Fruit fly (Drosophila melanogaster): ENCODE measurements around the gene CG15725.
A peak's percentile ranks its signal among the peaks of the same experiment; 100 is the strongest.

CG15725 gene

DNA sequence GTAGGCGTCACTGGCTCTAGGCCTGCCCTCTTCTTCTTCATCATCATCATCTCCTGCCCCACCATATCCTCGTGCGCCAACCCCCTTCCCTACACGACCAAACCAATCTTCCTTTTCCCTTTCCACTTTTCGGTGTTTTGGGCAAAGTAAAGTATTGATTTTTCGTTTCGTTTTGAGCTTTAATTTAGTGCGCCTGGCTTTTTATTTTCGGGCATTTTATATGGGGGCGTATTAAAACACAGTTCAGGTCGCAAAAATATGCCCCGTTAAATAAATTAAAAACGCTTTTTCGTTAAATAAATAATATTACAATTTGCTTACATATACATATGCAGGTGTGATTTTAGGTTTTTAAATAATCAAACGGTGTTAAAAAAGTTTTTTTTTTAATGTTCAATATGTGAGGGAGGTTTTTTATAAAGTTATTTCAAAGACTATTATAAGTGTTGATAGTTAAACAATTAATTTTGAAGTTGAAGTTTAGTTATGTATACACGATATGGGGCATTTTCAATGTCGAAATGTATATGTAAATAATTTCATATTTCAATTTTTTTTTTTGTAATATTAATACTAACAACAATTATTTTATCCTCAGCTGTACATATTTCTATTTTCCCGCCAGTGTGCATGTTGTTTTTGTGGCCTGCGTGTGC lies 32.2 kb downstream of the CG15725 start (continued):
- TF ChIP-seq CG4318 (GFP tag; optimal IDR thresholded peaks at IDR 0.05), result peak; percentile 61
- peak; percentile 65 for TF ChIP-seq achi (GFP tag; optimal IDR thresholded peaks at IDR 0.05)
- TF ChIP-seq CG34406 (GFP tag; optimal IDR thresholded peaks at IDR 0.05), result peak; percentile 74
- TF ChIP-seq CG16779 (tag; optimal IDR thresholded peaks at IDR 0.05), result no peak
- peak; percentile 53 for TF ChIP-seq Hr39 (GFP tag; optimal IDR thresholded peaks at IDR 0.05)
- TF ChIP-seq dsx (GFP tag; optimal IDR thresholded peaks at IDR 0.05; ENCODE audit: poor library complexity, severe bottlenecking), result no peak
- TF ChIP-seq lz (GFP tag; optimal IDR thresholded peaks at IDR 0.05), result peak; percentile 64
- peak; percentile 57 for TF ChIP-seq CG11762 (GFP tag; optimal IDR thresholded peaks at IDR 0.05; ENCODE audit: insufficient read depth)
- no peak for TF ChIP-seq ss (GFP tag; optimal IDR thresholded peaks at IDR 0.05)
- TF ChIP-seq Lpt (GFP tag; optimal IDR thresholded peaks at IDR 0.05), result peak; percentile 41
- TF ChIP-seq Ets96B (tag; optimal IDR thresholded peaks at IDR 0.05), result peak; percentile 30
- peak; percentile 52 for TF ChIP-seq Hr4 (GFP tag; optimal IDR thresholded peaks at IDR 0.05)
- peak; percentile 43 for TF ChIP-seq net (GFP tag; optimal IDR thresholded peaks at IDR 0.05)
- peak in 1 of 2 experiments; percentile 30 for TF ChIP-seq salr (GFP tag; optimal IDR thresholded peaks at IDR 0.05)
- peak; percentile 52; the same call in 1 of the 2 replicates for TF ChIP-seq Gug (GFP tag; IDR thresholded peaks at IDR 0.05)
- TF ChIP-seq spab (GFP tag; optimal IDR thresholded peaks at IDR 0.05), result no peak
- TF ChIP-seq CG6276 (GFP tag; optimal IDR thresholded peaks at IDR 0.05), result peak; percentile 80
- peak; percentile 12 for TF ChIP-seq Eip75B (GFP tag; optimal IDR thresholded peaks at IDR 0.05)
- TF ChIP-seq fd85E (GFP tag; optimal IDR thresholded peaks at IDR 0.05), result no peak
- TF ChIP-seq CG6163 (GFP tag; IDR thresholded peaks at IDR 0.05), result no peak
- peak; percentile 43 for TF ChIP-seq CG31627 (GFP tag; optimal IDR thresholded peaks at IDR 0.05)
- peak; percentile 65 for TF ChIP-seq topi (GFP tag; optimal IDR thresholded peaks at IDR 0.05)
- TF ChIP-seq Smox (GFP tag; optimal IDR thresholded peaks at IDR 0.05), result peak; percentile 56
- TF ChIP-seq Blimp-1 (GFP tag; optimal IDR thresholded peaks at IDR 0.05), result no peak
- peak; percentile 69 for TF ChIP-seq CG8119 (GFP tag; IDR thresholded peaks at IDR 0.05)
- TF ChIP-seq CG3032 (tag; optimal IDR thresholded peaks at IDR 0.05), result peak; percentile 17
- peak; percentile 44 for TF ChIP-seq CG3919 (GFP tag; optimal IDR thresholded peaks at IDR 0.05)
- peak; percentile 64 for TF ChIP-seq Met (GFP tag; optimal IDR thresholded peaks at IDR 0.05)

DNA sequence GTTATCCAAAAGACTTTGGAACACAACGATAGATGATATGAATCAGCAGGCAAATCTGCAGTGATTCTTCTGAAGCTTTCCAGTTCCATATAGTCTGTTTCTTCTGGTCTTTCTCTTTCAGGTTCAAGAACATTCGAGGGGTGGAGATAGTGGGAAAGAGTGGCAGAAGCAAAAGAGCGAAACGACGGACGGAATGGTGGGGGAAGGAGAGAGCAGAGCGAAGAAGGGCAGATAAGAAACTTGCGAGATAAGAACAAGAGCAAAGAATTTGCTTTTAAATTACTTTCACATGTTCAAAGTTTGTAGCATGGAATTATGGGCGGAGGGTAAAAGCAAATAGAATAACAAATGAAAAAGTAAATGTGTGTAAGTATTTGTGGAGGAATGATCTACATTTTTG lies 33.4 kb downstream of the CG15725 start:
- TF ChIP-seq OdsH (GFP tag; optimal IDR thresholded peaks at IDR 0.05), result no peak
- no peak for TF ChIP-seq Hr39 (GFP tag; optimal IDR thresholded peaks at IDR 0.05)
- peak; percentile 30 for TF ChIP-seq CG6808 (GFP tag; optimal IDR thresholded peaks at IDR 0.05)
- peak; percentile 1 for TF ChIP-seq Eip75B (GFP tag; optimal IDR thresholded peaks at IDR 0.05)
- no peak for TF ChIP-seq CG10631 (GFP tag; optimal IDR thresholded peaks at IDR 0.05)
- TF ChIP-seq Ets96B (tag; optimal IDR thresholded peaks at IDR 0.05), result no peak
- TF ChIP-seq CG7368 (GFP tag; optimal IDR thresholded peaks at IDR 0.05), result no peak
- TF ChIP-seq CG6276 (GFP tag; optimal IDR thresholded peaks at IDR 0.05), result no peak
- no peak for TF ChIP-seq CG31627 (GFP tag; optimal IDR thresholded peaks at IDR 0.05)
- no peak for TF ChIP-seq Sox15 (GFP tag; optimal IDR thresholded peaks at IDR 0.05)
- no peak for TF ChIP-seq Met (GFP tag; optimal IDR thresholded peaks at IDR 0.05)
- TF ChIP-seq vri (GFP tag; optimal IDR thresholded peaks at IDR 0.05), result peak; percentile 18
- no peak for TF ChIP-seq CG6792 (GFP tag; optimal IDR thresholded peaks at IDR 0.05)
- 0 out of 3 replicates have a peak, but pooled peaks have one; percentile 16 for TF ChIP-seq CG8119 (GFP tag; IDR thresholded peaks at IDR 0.05)
- no peak for TF ChIP-seq CG11762 (GFP tag; optimal IDR thresholded peaks at IDR 0.05; ENCODE audit: insufficient read depth)
- TF ChIP-seq Ets21C (GFP tag; optimal IDR thresholded peaks at IDR 0.05), result no peak
- no peak for TF ChIP-seq Gug (GFP tag; IDR thresholded peaks at IDR 0.05)
- no peak for TF ChIP-seq fd59A (GFP tag; optimal IDR thresholded peaks at IDR 0.05)
- no peak for TF ChIP-seq Sox14 (GFP tag; optimal IDR thresholded peaks at IDR 0.05)
- TF ChIP-seq svp (GFP tag), result peak; percentile 70
- TF ChIP-seq CG8632 (GFP tag; optimal IDR thresholded peaks at IDR 0.05), result no peak
- no peak for TF ChIP-seq CG8319 (GFP tag; optimal IDR thresholded peaks at IDR 0.05)
- peak; percentile 11 for TF ChIP-seq Lpt (GFP tag; optimal IDR thresholded peaks at IDR 0.05)
- TF ChIP-seq Eip78C (GFP tag), result no peak
- no peak for TF ChIP-seq Hr38 (GFP tag; optimal IDR thresholded peaks at IDR 0.05)
- no peak for TF ChIP-seq cyc (GFP tag; optimal IDR thresholded peaks at IDR 0.05)
- no peak for TF ChIP-seq spab (GFP tag; optimal IDR thresholded peaks at IDR 0.05)
- peak; percentile 66 for TF ChIP-seq fkh (GFP tag; optimal IDR thresholded peaks at IDR 0.05)
- peak; percentile 41 for TF ChIP-seq dsx (GFP tag; optimal IDR thresholded peaks at IDR 0.05; ENCODE audit: poor library complexity, severe bottlenecking)
- no peak for TF ChIP-seq CG10669 (GFP tag; optimal IDR thresholded peaks at IDR 0.05)
- TF ChIP-seq CG9139 (GFP tag; optimal IDR thresholded peaks at IDR 0.05), result peak; percentile 40
- 0 out of 2 replicates have a peak, but pooled peaks have one; percentile 28 for TF ChIP-seq CG15336 (GFP tag; IDR thresholded peaks at IDR 0.05)
- TF ChIP-seq CG4318 (GFP tag; optimal IDR thresholded peaks at IDR 0.05), result no peak

Measured in whole organism, prepupa.